Worm (Caenorhabditis elegans): Measurements from ENCODE around the gene mig-32.

Gene mig-32

ce11 chrIV:12086498-12086897, 5.5 kb downstream of the mig-32 start (continued):
- peak; percentile 65 for TF ChIP-seq ceh-2 (tag; optimal IDR thresholded peaks at IDR 0.05)
- no peak for TF ChIP-seq ceh-30 (tag; optimal IDR thresholded peaks at IDR 0.05)
- TF ChIP-seq ceh-19 (GFP tag; optimal IDR thresholded peaks at IDR 0.05), result peak; percentile 36
- TF ChIP-seq elt-2 (tag; optimal IDR thresholded peaks at IDR 0.05), result peak; percentile 69
- TF ChIP-seq ref-2 (tag; optimal IDR thresholded peaks at IDR 0.05), result peak; percentile 48
- no peak for TF ChIP-seq unc-42 (tag; optimal IDR thresholded peaks at IDR 0.05)
- TF ChIP-seq pax-1 (tag; optimal IDR thresholded peaks at IDR 0.05), result no peak
- peak; percentile 63 for TF ChIP-seq ztf-16 (tag; optimal IDR thresholded peaks at IDR 0.05)
- TF ChIP-seq hlh-13 (GFP tag; optimal IDR thresholded peaks at IDR 0.05), result peak; percentile 62
- TF ChIP-seq ceh-24 (tag; optimal IDR thresholded peaks at IDR 0.05), result peak; percentile 22
- peak; percentile 12 for TF ChIP-seq K09A11.1 (tag; optimal IDR thresholded peaks at IDR 0.05; ENCODE audit: insufficient read depth)
- TF ChIP-seq nfya-1 (tag; optimal IDR thresholded peaks at IDR 0.05), result peak; percentile 45
- TF ChIP-seq lim-6 (tag; optimal IDR thresholded peaks at IDR 0.05), result no peak
- peak; percentile 4 for TF ChIP-seq mec-3 (tag; optimal IDR thresholded peaks at IDR 0.05; ENCODE audit: borderline replicate concordance)
- no peak for TF ChIP-seq odd-2 (tag; optimal IDR thresholded peaks at IDR 0.05)
- TF ChIP-seq ama-1 (optimal IDR thresholded peaks at IDR 0.05), result no peak
- no peak for TF ChIP-seq ttx-3 (tag; optimal IDR thresholded peaks at IDR 0.05)
- no peak for TF ChIP-seq fkh-10 (GFP tag; optimal IDR thresholded peaks at IDR 0.05)
- TF ChIP-seq tbx-2 (tag; optimal IDR thresholded peaks at IDR 0.05), result peak; percentile 61
- TF ChIP-seq ceh-6 (GFP tag; optimal IDR thresholded peaks at IDR 0.05), result peak; percentile 54
- TF ChIP-seq fax-1 (tag; optimal IDR thresholded peaks at IDR 0.05), result peak; percentile 44
- TF ChIP-seq hlh-30 (tag; optimal IDR thresholded peaks at IDR 0.05; ENCODE audit: insufficient read depth), result peak; percentile 68
- TF ChIP-seq dmd-4 (tag; optimal IDR thresholded peaks at IDR 0.05; ENCODE audit: borderline replicate concordance), result peak; percentile 15
- peak; percentile 67 for TF ChIP-seq hlh-6 (tag; optimal IDR thresholded peaks at IDR 0.05)
- TF ChIP-seq pqm-1 (tag; optimal IDR thresholded peaks at IDR 0.05), result no peak
- TF ChIP-seq F13H6.1 (tag; optimal IDR thresholded peaks at IDR 0.05), result no peak
- peak; percentile 45 for TF ChIP-seq sox-4 (tag; optimal IDR thresholded peaks at IDR 0.05)
- TF ChIP-seq T23F11.4 (GFP tag; optimal IDR thresholded peaks at IDR 0.05), result peak; percentile 66
- TF ChIP-seq C08G9.2 (tag; optimal IDR thresholded peaks at IDR 0.05), result peak; percentile 59
- no peak for TF ChIP-seq unc-86 (tag; optimal IDR thresholded peaks at IDR 0.05)
- TF ChIP-seq ceh-34 (tag; optimal IDR thresholded peaks at IDR 0.05), result peak; percentile 38
- no peak for TF ChIP-seq dve-1 (tag; optimal IDR thresholded peaks at IDR 0.05)
- no peak for TF ChIP-seq pha-4 (tag; optimal IDR thresholded peaks at IDR 0.05)
- peak; percentile 25; the same call in 1 of the 2 replicates for TF ChIP-seq sox-2 (GFP tag; IDR thresholded peaks at IDR 0.05)
- peak; percentile 54 for TF ChIP-seq nhr-232 (tag; optimal IDR thresholded peaks at IDR 0.05)
- TF ChIP-seq sdc-2 (tag; optimal IDR thresholded peaks at IDR 0.05), result peak; percentile 66
- peak; percentile 68 for TF ChIP-seq gmeb-2 (tag; optimal IDR thresholded peaks at IDR 0.05)
- TF ChIP-seq elt-4 (tag; optimal IDR thresholded peaks at IDR 0.05), result no peak
- peak; percentile 32 for TF ChIP-seq npax-4 (tag; optimal IDR thresholded peaks at IDR 0.05)
- TF ChIP-seq zip-5 (tag; optimal IDR thresholded peaks at IDR 0.05), result peak; percentile 71
- TF ChIP-seq lin-11 (tag; optimal IDR thresholded peaks at IDR 0.05), result peak; percentile 46
- TF ChIP-seq pag-3 (tag; optimal IDR thresholded peaks at IDR 0.05; ENCODE audit: borderline replicate concordance), result no peak
- peak; percentile 62 for TF ChIP-seq fkh-6 (tag; optimal IDR thresholded peaks at IDR 0.05)
- no peak for TF ChIP-seq hlh-8 (tag; optimal IDR thresholded peaks at IDR 0.05)
- peak; percentile 38 for TF ChIP-seq hlh-15 (tag; optimal IDR thresholded peaks at IDR 0.05)
- peak; percentile 51 for TF ChIP-seq K02D7.2 (tag; optimal IDR thresholded peaks at IDR 0.05)
